Worm (Caenorhabditis elegans) whole organism, young adult: ENCODE results near the gene pqn-27.

Source experiments
- F39B2.1 ChIP-seq: fragments of 200-800 bp; sonication (Bioruptor generic); IDR thresholded peaks from 2 replicates; pipeline ENCODE4 v1.3.6; 2022; ENCODE audit warnings: missing genetic modification reagents, missing genetic modification characterization, missing compliant biosample characterization
- atf-7 ChIP-seq: sonication (generic microtip); optimal IDR thresholded peaks from 2 replicates; lab custom pipeline; 2017; ENCODE audit warnings: mild to moderate bottlenecking, missing genetic modification characterization, missing compliant biosample characterization
- bed-1 ChIP-seq: fragments of 200-800 bp; sonication (Bioruptor generic); IDR thresholded peaks from 2 replicates; pipeline ENCODE4 v1.3.6; 2022; ENCODE audit warnings: missing genetic modification reagents, missing genetic modification characterization, missing compliant biosample characterization
- dpff-1 ChIP-seq: sonication (generic microtip); optimal IDR thresholded peaks from 2 replicates; lab custom pipeline; 2017; ENCODE audit warnings: mild to moderate bottlenecking, missing genetic modification characterization, missing compliant biosample characterization
- hsf-1 ChIP-seq: fragments of 200-800 bp; sonication (Bioruptor generic); IDR thresholded peaks from 2 replicates; pipeline ENCODE4 v1.3.6; 2022; ENCODE audit warnings: missing genetic modification reagents, missing genetic modification characterization, missing compliant biosample characterization
- lir-1 ChIP-seq: fragments of 200-800 bp; sonication (Bioruptor generic); conservative IDR thresholded peaks from 2 replicates; pipeline ENCODE4 v1.3.6; 2022; ENCODE audit warnings: missing genetic modification reagents, missing genetic modification characterization, missing compliant biosample characterization
- nfyb-1 ChIP-seq: fragments of 200-800 bp; sonication (Bioruptor generic); IDR thresholded peaks from 2 replicates; pipeline ENCODE4 v1.3.6; 2022; ENCODE audit warnings: missing genetic modification reagents, missing genetic modification characterization, missing compliant biosample characterization
- nhr-90 ChIP-seq: sonication (generic microtip); optimal IDR thresholded peaks from 2 replicates; lab custom pipeline; 2016; ENCODE audit warnings: missing genotype, mild to moderate bottlenecking, missing genetic modification characterization, missing compliant biosample characterization
- snpc-1.1 ChIP-seq: sonication (generic microtip); optimal IDR thresholded peaks from 2 replicates; lab custom pipeline; 2017; ENCODE audit warnings: missing genetic modification characterization, mild to moderate bottlenecking, missing compliant biosample characterization, antibody characterized with exemption, moderate library complexity, missing genotype, missing genetic modification reagents; ENCODE audit not compliant: insufficient read depth

ce11 chrII:13501575-13501974 is 41.1 kb upstream of the pqn-27 start, which contains the start of gene F45H10.5:
- TF ChIP-seq snpc-1.1 (tag; lab: Kevin White, UChicago) (no peak), lir-1 (GFP tag; lab: Robert Waterston, UW) (no peak), nhr-90 (no peak), atf-7 (tag; lab: Kevin White, UChicago) (no peak), bed-1 (GFP tag; lab: Robert Waterston, UW) (no peak), hsf-1 (GFP tag; lab: Robert Waterston, UW) (no peak), nfyb-1 (GFP tag; lab: Robert Waterston, UW) (no peak), F39B2.1 (no peak), dpff-1 (tag; lab: Kevin White, UChicago) (no peak)
